Fruit fly (Drosophila melanogaster) whole organism, wandering third instar larva: ENCODE data around the gene Dlc90F.

Experiments
- Abd-B ChIP-seq: fragments of >200 bp; optimal IDR thresholded peaks from 2 replicates; lab custom pipeline; 2017; ENCODE audit warnings: missing biosample characterization, missing genetic modification characterization
- Dfd ChIP-seq: fragments of >200 bp; optimal IDR thresholded peaks from 2 replicates; lab custom pipeline; 2017; ENCODE audit warnings: missing biosample characterization, missing genetic modification characterization
- Rel ChIP-seq, 2 experiments: fragments of 200-800 bp; sonication (Bioruptor generic) in 1 of 2; optimal IDR thresholded peaks; 2 replicates in 1 of 2; 3 replicates in 1 of 2; lab custom pipeline; 2016 to 2019; ENCODE audit warnings: mild to moderate bottlenecking in 2 of 2, missing biosample characterization in 2 of 2, missing genetic modification characterization in 2 of 2, moderate library complexity in 1 of 2
- dsf ChIP-seq: sonication (Bioruptor generic); optimal IDR thresholded peaks from 2 replicates; lab custom pipeline; 2016; ENCODE audit warnings: missing biosample characterization, missing genetic modification characterization, borderline replicate concordance
- ey ChIP-seq: fragments of 200-800 bp; sonication (Bioruptor generic); optimal IDR thresholded peaks from 2 replicates; lab custom pipeline; 2016; ENCODE audit warnings: missing biosample characterization, missing genetic modification characterization
- h ChIP-seq: fragments of 200-800 bp; sonication (Bioruptor generic); optimal IDR thresholded peaks from 3 replicates; lab custom pipeline; 2016; ENCODE audit warnings: missing biosample characterization, mild to moderate bottlenecking, missing genetic modification characterization
- lola ChIP-seq: fragments of >200 bp; optimal IDR thresholded peaks from 2 replicates; lab custom pipeline; 2017; ENCODE audit warnings: missing biosample characterization, missing genetic modification characterization
- psq ChIP-seq: fragments of 200-800 bp; sonication (Bioruptor generic); optimal IDR thresholded peaks from 3 replicates; lab custom pipeline; 2017; ENCODE audit warnings: missing biosample characterization, mild to moderate bottlenecking, missing genetic modification characterization, moderate library complexity

DNA sequence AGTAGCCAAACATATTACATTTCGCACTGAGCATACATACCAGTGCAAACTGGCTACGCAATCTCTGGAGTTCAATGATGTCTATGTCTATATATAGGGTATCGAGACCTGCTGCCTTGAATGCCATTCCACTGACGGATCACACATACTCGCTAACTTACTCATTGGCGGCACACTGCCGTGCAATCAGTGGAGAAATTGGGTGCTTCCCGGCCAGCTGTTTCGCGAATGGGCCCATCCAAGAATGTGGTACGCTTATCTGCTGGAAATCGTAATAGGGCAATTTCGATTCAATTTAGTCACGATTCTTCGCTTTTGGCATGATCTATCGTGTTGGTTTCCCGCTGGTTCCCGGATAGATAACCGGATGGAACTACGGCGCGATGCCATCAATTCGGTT, 18.9 kb upstream of the Dlc90F start:
- TF ChIP-seq Abd-B (no peak), Dfd (GFP tag; lab: Kevin White, UChicago) (no peak), lola (GFP tag; lab: Kevin White, UChicago) (no peak), ey (GFP tag; lab: Kevin White, UChicago) (no peak), Rel (GFP tag; optimal IDR thresholded peaks at IDR 0.05; lab: Kevin White, UChicago) (no peak), Rel (tag; optimal IDR thresholded peaks at IDR 0.05; lab: Kevin White, UChicago) (peak; percentile 98), psq (GFP tag; lab: Kevin White, UChicago) (no peak), dsf (GFP tag; lab: Kevin White, UChicago) (no peak), h (GFP tag; lab: Kevin White, UChicago) (peak; percentile 11)
